Worm (Caenorhabditis elegans): ENCODE measurements around the gene mfsd-13.2.

- TF ChIP-seq ama-1 (optimal IDR thresholded peaks at IDR 0.05) (no peak), nfya-1 (tag; optimal IDR thresholded peaks at IDR 0.05) (peak; percentile 4), ets-4 (tag; optimal IDR thresholded peaks at IDR 0.05) (no peak), sdc-2 (tag; optimal IDR thresholded peaks at IDR 0.05) (no peak), pros-1 (tag; optimal IDR thresholded peaks at IDR 0.05) (no peak), unc-86 (tag; optimal IDR thresholded peaks at IDR 0.05) (no peak), ref-2 (tag; optimal IDR thresholded peaks at IDR 0.05) (no peak), unc-55 (GFP tag; optimal IDR thresholded peaks at IDR 0.05) (no peak), fax-1 (tag; optimal IDR thresholded peaks at IDR 0.05) (no peak), hlh-30 (tag; optimal IDR thresholded peaks at IDR 0.05; ENCODE audit: insufficient read depth) (no peak), ceh-48 (tag; optimal IDR thresholded peaks at IDR 0.05) (no peak), T23F11.4 (GFP tag; optimal IDR thresholded peaks at IDR 0.05) (no peak), syd-9 (tag; optimal IDR thresholded peaks at IDR 0.05) (no peak)
Observed at ce11 chrII:7131871-7132693, 33.6 kb downstream of the mfsd-13.2 start, which contains the start of the genes T07F8.4 and gld-3.

Measured in whole organism, late embryonic.